Worm (Caenorhabditis elegans) whole organism, L1 larva: Measurements from ENCODE around the gene col-78.

Experiments used
- C04F5.9 ChIP-seq: sonication (generic microtip); optimal IDR thresholded peaks from 2 replicates; lab custom pipeline; 2016; ENCODE audit warnings: missing genetic modification characterization, missing compliant biosample characterization
- C16A3.4 ChIP-seq: fragments of 150-350 bp; optimal IDR thresholded peaks from 2 replicates; lab custom pipeline; 2014; ENCODE audit warnings: missing biosample characterization, missing genetic modification characterization
- Y116A8C.19 ChIP-seq: sonication (generic microtip); optimal IDR thresholded peaks from 2 replicates; lab custom pipeline; 2016; ENCODE audit warnings: missing compliant biosample characterization, missing genetic modification characterization, borderline replicate concordance
- aly-2 ChIP-seq: fragments of 150-350 bp; optimal IDR thresholded peaks from 2 replicates; lab custom pipeline; 2014; ENCODE audit warnings: missing biosample characterization, missing genetic modification characterization
- ama-1 ChIP-seq: fragments of 150-350 bp; optimal IDR thresholded peaks from 2 replicates; lab custom pipeline; 2014
- ceh-82 ChIP-seq, 3 experiments: fragments of 150-350 bp in 1 of 3; sonication (generic microtip) in 2 of 3; optimal IDR thresholded peaks; 2 replicates each; lab custom pipeline; 2014 to 2017; ENCODE audit warnings: missing biosample characterization in 3 of 3, missing genetic modification characterization in 3 of 3
- ceh-88 ChIP-seq: fragments of 200-800 bp; sonication (Bioruptor generic); IDR thresholded peaks from 2 replicates; pipeline ENCODE4 v1.3.6; 2022; ENCODE audit warnings: missing genetic modification characterization, missing compliant biosample characterization
- ceh-90 ChIP-seq: sonication (generic microtip); optimal IDR thresholded peaks from 2 replicates; lab custom pipeline; 2016; ENCODE audit warnings: missing genetic modification characterization, missing compliant biosample characterization
- ces-1 ChIP-seq: fragments of 150-350 bp; optimal IDR thresholded peaks from 2 replicates; lab custom pipeline; 2014; ENCODE audit warnings: missing biosample characterization, missing genetic modification reagents, missing genetic modification characterization
- dpl-1 ChIP-seq, 3 experiments: fragments of 150-350 bp in 2 of 3; sonication (generic microtip) in 1 of 3; optimal IDR thresholded peaks; 2 replicates each; lab custom pipeline; 2014 to 2017; ENCODE audit warnings: missing biosample characterization in 3 of 3, missing genetic modification characterization in 3 of 3, missing genetic modification reagents in 3 of 3
- dsc-1 ChIP-seq: sonication (generic microtip); optimal IDR thresholded peaks from 2 replicates; lab custom pipeline; 2016; ENCODE audit warnings: mild to moderate bottlenecking, missing genetic modification characterization, missing compliant biosample characterization
- efl-1 ChIP-seq, 4 experiments: fragments of 150-350 bp; optimal IDR thresholded peaks in 3 of 4; peaks in 1 of 4; 1 replicate in 1 of 4; 2 replicates in 3 of 4; lab custom pipeline; 2014; ENCODE audit warnings: missing biosample characterization in 2 of 4, missing genetic modification characterization in 2 of 4, missing genetic modification reagents in 2 of 4
- egl-13 ChIP-seq: sonication (generic microtip); optimal IDR thresholded peaks from 2 replicates; lab custom pipeline; 2016; ENCODE audit warnings: missing genotype, missing genetic modification reagents, missing genetic modification characterization, missing compliant biosample characterization
- egl-27 ChIP-seq, 2 experiments: fragments of 150-350 bp in 1 of 2; sonication (generic microtip); optimal IDR thresholded peaks; 3 replicates each; lab custom pipeline; 2017 to 2018; ENCODE audit warnings: missing biosample characterization in 2 of 2, missing genetic modification characterization in 2 of 2, missing genetic modification reagents in 2 of 2
- elt-3 ChIP-seq, 6 experiments: fragments of 150-350 bp in 1 of 6; sonication (generic microtip); optimal IDR thresholded peaks; 2 replicates each; lab custom pipeline; 2017 to 2018; ENCODE audit warnings: missing biosample characterization in 6 of 6, missing genetic modification characterization in 6 of 6, inconsistent platforms in 1 of 6
- ets-5 ChIP-seq: fragments of 200-800 bp; sonication (Bioruptor generic); IDR thresholded peaks from 2 replicates; pipeline ENCODE4 v1.3.6; 2022; ENCODE audit warnings: missing genetic modification characterization, missing compliant biosample characterization
- fkh-10 ChIP-seq: sonication (generic microtip); optimal IDR thresholded peaks from 2 replicates; lab custom pipeline; 2017; ENCODE audit warnings: missing biosample characterization, missing genetic modification reagents, missing genetic modification characterization
- fkh-8 ChIP-seq: sonication (generic microtip); optimal IDR thresholded peaks from 2 replicates; lab custom pipeline; 2016; ENCODE audit warnings: mild to moderate bottlenecking, missing genetic modification characterization, missing compliant biosample characterization
- grh-1 ChIP-seq: fragments of 200-800 bp; sonication (Bioruptor generic); IDR thresholded peaks from 2 replicates; pipeline ENCODE4 v1.3.6; 2022; ENCODE audit warnings: missing genetic modification reagents, missing genetic modification characterization, missing compliant biosample characterization
- hlh-17 ChIP-seq: fragments of 200-800 bp; sonication (Bioruptor generic); optimal IDR thresholded peaks from 2 replicates; lab custom pipeline; 2018; ENCODE audit warnings: missing genetic modification characterization, mild to moderate bottlenecking, missing compliant biosample characterization, moderate library complexity, borderline replicate concordance
- hlh-4 ChIP-seq: sonication (generic microtip); optimal IDR thresholded peaks from 2 replicates; lab custom pipeline; 2016; ENCODE audit warnings: mild to moderate bottlenecking, missing genetic modification characterization, missing compliant biosample characterization
- isw-1 ChIP-seq: fragments of 200-800 bp; sonication (Bioruptor generic); IDR thresholded peaks from 2 replicates; pipeline ENCODE4 v1.3.6; 2022; ENCODE audit warnings: missing genetic modification characterization, missing compliant biosample characterization
- lin-13 ChIP-seq: fragments of 150-350 bp; optimal IDR thresholded peaks from 2 replicates; lab custom pipeline; 2014; ENCODE audit warnings: missing biosample characterization, missing genetic modification reagents, missing genetic modification characterization
- lin-15B ChIP-seq: fragments of 150-350 bp; sonication (generic microtip); optimal IDR thresholded peaks from 3 replicates; lab custom pipeline; 2014; ENCODE audit warnings: missing biosample characterization, missing genetic modification characterization
- lin-35 ChIP-seq, 2 experiments: fragments of 150-350 bp; optimal IDR thresholded peaks; 2 replicates each; lab custom pipeline; 2014; ENCODE audit warnings: missing biosample characterization in 2 of 2, missing genetic modification characterization in 2 of 2, missing genetic modification reagents in 2 of 2
- lir-3 ChIP-seq: sonication (generic microtip); optimal IDR thresholded peaks from 2 replicates; lab custom pipeline; 2016; ENCODE audit warnings: mild to moderate bottlenecking, missing genetic modification characterization, moderate library complexity, missing compliant biosample characterization; ENCODE audit not compliant: poor library complexity
- lsy-2 ChIP-seq, 2 experiments: fragments of 150-350 bp; optimal IDR thresholded peaks; 2 replicates each; lab custom pipeline; 2014; ENCODE audit warnings: missing biosample characterization in 2 of 2, missing genetic modification characterization in 2 of 2
- mab-9 ChIP-seq: fragments of 200-800 bp; sonication (Bioruptor generic); IDR thresholded peaks from 2 replicates; pipeline ENCODE4 v1.3.6; 2022; ENCODE audit warnings: missing genetic modification reagents, missing genetic modification characterization, missing compliant biosample characterization
- mef-2 ChIP-seq: fragments of 150-350 bp; optimal IDR thresholded peaks from 2 replicates; lab custom pipeline; 2014; ENCODE audit warnings: missing biosample characterization, missing genetic modification characterization
- mep-1 ChIP-seq: fragments of 150-350 bp; optimal IDR thresholded peaks from 2 replicates; lab custom pipeline; 2014; ENCODE audit warnings: missing biosample characterization, missing genetic modification characterization
- nhr-11 ChIP-seq: fragments of 150-350 bp; optimal IDR thresholded peaks from 2 replicates; lab custom pipeline; 2014; ENCODE audit warnings: missing biosample characterization, missing genetic modification characterization
- nhr-237 ChIP-seq: fragments of 150-350 bp; optimal IDR thresholded peaks from 2 replicates; lab custom pipeline; 2014; ENCODE audit warnings: missing biosample characterization, missing genetic modification characterization
- nhr-47 ChIP-seq: sonication (generic microtip); optimal IDR thresholded peaks from 2 replicates; lab custom pipeline; 2016; ENCODE audit warnings: mild to moderate bottlenecking, missing genetic modification characterization, moderate library complexity, missing compliant biosample characterization
- nhr-71 ChIP-seq: sonication (generic microtip); optimal IDR thresholded peaks from 2 replicates; lab custom pipeline; 2016; ENCODE audit warnings: mild to moderate bottlenecking, missing genetic modification characterization, moderate library complexity, missing compliant biosample characterization
- nhr-77 ChIP-seq: fragments of 150-350 bp; optimal IDR thresholded peaks from 2 replicates; lab custom pipeline; 2014; ENCODE audit warnings: missing biosample characterization, missing genetic modification characterization
- nhr-84 ChIP-seq: sonication (generic microtip); optimal IDR thresholded peaks from 2 replicates; lab custom pipeline; 2017; ENCODE audit warnings: missing biosample characterization, missing genetic modification characterization
- nhr-85 ChIP-seq: sonication (generic microtip); peaks from one replicate; lab custom pipeline; 2016; ENCODE audit warnings: missing genetic modification characterization, inconsistent platforms, missing compliant biosample characterization
- nhr-90 ChIP-seq: sonication (generic microtip); optimal IDR thresholded peaks from 2 replicates; lab custom pipeline; 2016; ENCODE audit warnings: mild to moderate bottlenecking, missing genetic modification characterization, missing compliant biosample characterization; ENCODE audit not compliant: poor library complexity
- pax-3 ChIP-seq: fragments of 200-800 bp; sonication (Bioruptor generic); optimal IDR thresholded peaks from 2 replicates; lab custom pipeline; 2018; ENCODE audit warnings: mild to moderate bottlenecking, missing genetic modification characterization, moderate library complexity, missing compliant biosample characterization
- rnt-1 ChIP-seq: sonication (generic microtip); optimal IDR thresholded peaks from 2 replicates; lab custom pipeline; 2016; ENCODE audit warnings: mild to moderate bottlenecking, missing genetic modification characterization, moderate library complexity, missing compliant biosample characterization
- skn-1 ChIP-seq: fragments of 150-350 bp; optimal IDR thresholded peaks from 2 replicates; lab custom pipeline; 2014; ENCODE audit warnings: missing biosample characterization, missing genetic modification characterization
- snpc-4 ChIP-seq: fragments of 150-350 bp; optimal IDR thresholded peaks from 2 replicates; lab custom pipeline; 2014; ENCODE audit warnings: missing biosample characterization, missing genetic modification characterization
- snu-23 ChIP-seq: sonication (generic microtip); optimal IDR thresholded peaks from 2 replicates; lab custom pipeline; 2016; ENCODE audit warnings: missing genetic modification characterization, missing compliant biosample characterization
- sup-37 ChIP-seq: fragments of 200-800 bp; sonication (Bioruptor generic); optimal IDR thresholded peaks from 2 replicates; lab custom pipeline; 2018; ENCODE audit warnings: mild to moderate bottlenecking, missing genetic modification characterization, missing compliant biosample characterization
- tlp-1 ChIP-seq: fragments of 150-350 bp; optimal IDR thresholded peaks from 2 replicates; lab custom pipeline; 2014; ENCODE audit warnings: missing biosample characterization, missing genetic modification characterization
- unc-130 ChIP-seq: fragments of 150-350 bp; optimal IDR thresholded peaks from 2 replicates; lab custom pipeline; 2017; ENCODE audit warnings: missing biosample characterization, missing genetic modification characterization, inconsistent platforms
- unc-62 ChIP-seq: fragments of 150-350 bp; optimal IDR thresholded peaks from 2 replicates; lab custom pipeline; 2014; ENCODE audit warnings: missing biosample characterization, missing genetic modification reagents, missing genetic modification characterization
- unc-86 ChIP-seq: sonication (generic microtip); optimal IDR thresholded peaks from 2 replicates; lab custom pipeline; 2016; ENCODE audit warnings: missing genetic modification characterization, missing compliant biosample characterization
- unc-98 ChIP-seq: fragments of 200-800 bp; sonication (Bioruptor generic); IDR thresholded peaks from 2 replicates; pipeline ENCODE4 v1.3.6; 2022; ENCODE audit warnings: missing genetic modification characterization, missing compliant biosample characterization
- vab-15 ChIP-seq: sonication (generic microtip); optimal IDR thresholded peaks from 2 replicates; lab custom pipeline; 2017; ENCODE audit warnings: missing genotype, mild to moderate bottlenecking, missing genetic modification characterization, missing compliant biosample characterization
- xbp-1 ChIP-seq: sonication (generic microtip); optimal IDR thresholded peaks from 2 replicates; lab custom pipeline; 2016; ENCODE audit warnings: missing genetic modification characterization, missing compliant biosample characterization
- zag-1 ChIP-seq: fragments of 150-350 bp; optimal IDR thresholded peaks from 2 replicates; lab custom pipeline; 2014; ENCODE audit warnings: missing biosample characterization, missing genetic modification characterization
- ztf-11 ChIP-seq, 2 experiments: sonication (generic microtip); optimal IDR thresholded peaks; 2 replicates each; lab custom pipeline; 2016 to 2017; ENCODE audit warnings: missing genetic modification characterization in 2 of 2, missing biosample characterization in 1 of 2, missing compliant biosample characterization in 1 of 2
- ztf-4 ChIP-seq: fragments of 150-350 bp; optimal IDR thresholded peaks from 2 replicates; lab custom pipeline; 2014; ENCODE audit warnings: missing biosample characterization, missing genetic modification characterization

The col-78 gene

ce11 chrII:9120329-9120728 lies 32.0 kb upstream of the col-78 start:
- no peak for TF ChIP-seq unc-86 (tag; lab: Kevin White, UChicago)
- no peak for TF ChIP-seq unc-98 (GFP tag; lab: Robert Waterston, UW)
- no peak for TF ChIP-seq lin-15B
- no peak for TF ChIP-seq nhr-237 (tag; lab: Kevin White, UChicago)
- TF ChIP-seq grh-1 (GFP tag; lab: Robert Waterston, UW) = no peak
- no peak for TF ChIP-seq zag-1
- TF ChIP-seq skn-1 = no peak
- TF ChIP-seq hlh-17 (GFP tag; lab: Kevin White, UChicago) = no peak
- no peak for TF ChIP-seq dpl-1 (GFP tag; optimal IDR thresholded peaks at IDR 0.05; lab: Kevin White, UChicago)
- TF ChIP-seq C16A3.4 = no peak
- no peak for TF ChIP-seq hlh-4 (tag; lab: Kevin White, UChicago)
- TF ChIP-seq ztf-4 = no peak
- TF ChIP-seq ceh-82 (tag; optimal IDR thresholded peaks at IDR 0.05; lab: Kevin White, UChicago) = no peak
- TF ChIP-seq mef-2 (tag; lab: Kevin White, UChicago) = no peak
- TF ChIP-seq efl-1 (optimal IDR thresholded peaks at IDR 0.05; lab: Kevin White, UChicago) = no peak
- peak in 1 of 2 experiments; percentile 51 for TF ChIP-seq efl-1 (GFP tag; optimal IDR thresholded peaks at IDR 0.05 in 1 of 2; lab: Kevin White, UChicago)
- no peak for TF ChIP-seq snpc-4
- no peak for TF ChIP-seq nhr-77 (tag; lab: Kevin White, UChicago)
- TF ChIP-seq ceh-88 (GFP tag; lab: Robert Waterston, UW) = no peak
- TF ChIP-seq nhr-90 = no peak
- no peak for TF ChIP-seq elt-3 (tag; optimal IDR thresholded peaks at IDR 0.05; lab: Kevin White, UChicago)
- TF ChIP-seq ceh-90 = no peak
- no peak for TF ChIP-seq ets-5 (GFP tag; lab: Robert Waterston, UW)
- no peak for TF ChIP-seq ama-1
- TF ChIP-seq lin-35 (GFP tag; optimal IDR thresholded peaks at IDR 0.05; lab: Kevin White, UChicago) = no peak
- no peak for TF ChIP-seq C04F5.9 (tag; lab: Kevin White, UChicago)
- TF ChIP-seq pax-3 (tag; lab: Kevin White, UChicago) = peak; percentile 40
- peak; percentile 5 for TF ChIP-seq egl-13 (tag; lab: Kevin White, UChicago)
- no peak for TF ChIP-seq fkh-10
- no peak for TF ChIP-seq isw-1
- no peak for TF ChIP-seq snu-23 (GFP tag; lab: Kevin White, UChicago)
- TF ChIP-seq unc-62 = no peak
- TF ChIP-seq ztf-11 (tag; optimal IDR thresholded peaks at IDR 0.05; lab: Kevin White, UChicago) = no peak
- TF ChIP-seq lsy-2 (tag; optimal IDR thresholded peaks at IDR 0.05; lab: Kevin White, UChicago) = no peak
- TF ChIP-seq nhr-47 (tag; lab: Kevin White, UChicago) = peak; percentile 8
- no peak for TF ChIP-seq Y116A8C.19
- no peak for TF ChIP-seq lin-13 (GFP tag; lab: Kevin White, UChicago)
- no peak for TF ChIP-seq sup-37 (GFP tag; lab: Kevin White, UChicago)
- TF ChIP-seq mep-1 = no peak
- TF ChIP-seq egl-27 (tag; optimal IDR thresholded peaks at IDR 0.05; lab: Kevin White, UChicago) = no peak
- TF ChIP-seq fkh-8 (tag; lab: Kevin White, UChicago) = peak; percentile 56
- no peak for TF ChIP-seq unc-130
- no peak for TF ChIP-seq xbp-1
- TF ChIP-seq nhr-84 (tag; lab: Kevin White, UChicago) = no peak
- TF ChIP-seq nhr-85 (tag; lab: Kevin White, UChicago) = no peak
- TF ChIP-seq vab-15 (tag; lab: Kevin White, UChicago) = no peak
- no peak for TF ChIP-seq lir-3
- TF ChIP-seq mab-9 (GFP tag; lab: Robert Waterston, UW) = no peak
- peak; percentile 93 for TF ChIP-seq dsc-1 (tag; lab: Kevin White, UChicago)
- TF ChIP-seq ces-1 (GFP tag; lab: Kevin White, UChicago) = no peak
- TF ChIP-seq aly-2 (tag; lab: Kevin White, UChicago) = no peak
- TF ChIP-seq rnt-1 (tag; lab: Kevin White, UChicago) = no peak
- TF ChIP-seq nhr-11 (tag; lab: Kevin White, UChicago) = no peak
- no peak for TF ChIP-seq nhr-71
- TF ChIP-seq tlp-1 = no peak
